Worm (Caenorhabditis elegans) whole organism, mixed stage, embryonic: ENCODE data around the gene math-19.
"Not testable (repeated sequence)": the region's sequence is repeated elsewhere in the genome, so short reads cannot be mapped to it uniquely, and the experiment has no call there.

Experiments
- M03D4.4 ChIP-seq: sonication (generic microtip); optimal IDR thresholded peaks from 2 replicates; lab custom pipeline; 2017; ENCODE audit warnings: mild to moderate bottlenecking, missing genetic modification characterization, missing compliant biosample characterization
- bed-3 ChIP-seq: fragments of 200-800 bp; sonication (Bioruptor generic); optimal IDR thresholded peaks from 3 replicates; lab custom pipeline; 2018; ENCODE audit warnings: mild to moderate bottlenecking, missing genetic modification characterization, moderate library complexity, missing compliant biosample characterization
- blmp-1 ChIP-seq: fragments of 150-350 bp; optimal IDR thresholded peaks from 2 replicates; lab custom pipeline; 2014; ENCODE audit warnings: missing biosample characterization, missing genetic modification characterization
- ceh-39 ChIP-seq: fragments of 150-350 bp; optimal IDR thresholded peaks from 2 replicates; lab custom pipeline; 2014; ENCODE audit warnings: missing biosample characterization, missing genetic modification characterization
- ceh-43 ChIP-seq: fragments of 200-800 bp; sonication (Bioruptor generic); optimal IDR thresholded peaks from 2 replicates; lab custom pipeline; 2018; ENCODE audit warnings: mild to moderate bottlenecking, missing genetic modification characterization, moderate library complexity, missing compliant biosample characterization
- ceh-83 ChIP-seq: fragments of 200-800 bp; sonication (Bioruptor generic); optimal IDR thresholded peaks from 2 replicates; lab custom pipeline; 2018; ENCODE audit warnings: mild to moderate bottlenecking, missing genetic modification characterization, missing compliant biosample characterization
- ces-1 ChIP-seq: fragments of 150-350 bp; optimal IDR thresholded peaks from 2 replicates; lab custom pipeline; 2014; ENCODE audit warnings: missing biosample characterization, missing genetic modification reagents, missing genetic modification characterization
- cnd-1 ChIP-seq: fragments of 200-800 bp; sonication (Bioruptor generic); optimal IDR thresholded peaks from 2 replicates; lab custom pipeline; 2018; ENCODE audit warnings: mild to moderate bottlenecking, missing genetic modification characterization, missing compliant biosample characterization
- elt-1 ChIP-seq: sonication (generic microtip); optimal IDR thresholded peaks from 2 replicates; lab custom pipeline; 2017; ENCODE audit warnings: missing genetic modification characterization, mild to moderate bottlenecking, missing compliant biosample characterization, antibody characterized with exemption, moderate library complexity, borderline replicate concordance; ENCODE audit not compliant: insufficient read depth
- elt-3 ChIP-seq: fragments of 150-350 bp; optimal IDR thresholded peaks from 2 replicates; lab custom pipeline; 2014; ENCODE audit warnings: missing biosample characterization, missing genetic modification characterization
- flh-1 ChIP-seq: fragments of 200-800 bp; sonication (Bioruptor generic); optimal IDR thresholded peaks from 2 replicates; lab custom pipeline; 2018; ENCODE audit warnings: mild to moderate bottlenecking, missing genetic modification characterization, moderate library complexity, missing compliant biosample characterization
- hlh-1 ChIP-seq: fragments of 150-350 bp; optimal IDR thresholded peaks from 2 replicates; lab custom pipeline; 2014; ENCODE audit warnings: missing biosample characterization, missing genetic modification reagents, missing genetic modification characterization
- lin-13 ChIP-seq: fragments of 150-350 bp; optimal IDR thresholded peaks from 2 replicates; lab custom pipeline; 2014; ENCODE audit warnings: missing biosample characterization, missing genetic modification characterization
- lsy-2 ChIP-seq: fragments of 150-350 bp; optimal IDR thresholded peaks from 2 replicates; lab custom pipeline; 2014; ENCODE audit warnings: missing biosample characterization, missing genetic modification characterization
- mab-5 ChIP-seq: fragments of 150-350 bp; optimal IDR thresholded peaks from 2 replicates; lab custom pipeline; 2014; ENCODE audit warnings: missing biosample characterization, missing genetic modification characterization
- mep-1 ChIP-seq: fragments of 150-350 bp; optimal IDR thresholded peaks from 2 replicates; lab custom pipeline; 2017; ENCODE audit warnings: missing biosample characterization, missing genetic modification reagents, missing genetic modification characterization, inconsistent platforms
- mls-2 ChIP-seq: sonication (generic microtip); optimal IDR thresholded peaks from 2 replicates; lab custom pipeline; 2016; ENCODE audit warnings: mild to moderate bottlenecking, missing genetic modification characterization, moderate library complexity, missing compliant biosample characterization
- nhr-2 ChIP-seq: fragments of 150-350 bp; optimal IDR thresholded peaks from 2 replicates; lab custom pipeline; 2014; ENCODE audit warnings: missing biosample characterization, missing genetic modification characterization
- nhr-237 ChIP-seq: fragments of 150-350 bp; optimal IDR thresholded peaks from 2 replicates; lab custom pipeline; 2014; ENCODE audit warnings: missing biosample characterization, missing genetic modification characterization
- nhr-28 ChIP-seq: fragments of 150-350 bp; optimal IDR thresholded peaks from 2 replicates; lab custom pipeline; 2014; ENCODE audit warnings: missing biosample characterization, missing genetic modification characterization
- nhr-76 ChIP-seq: sonication (generic microtip); optimal IDR thresholded peaks from 2 replicates; lab custom pipeline; 2017; ENCODE audit warnings: missing biosample characterization, missing genetic modification characterization
- pha-4 ChIP-seq: fragments of 150-350 bp; optimal IDR thresholded peaks from 2 replicates; lab custom pipeline; 2018; ENCODE audit warnings: missing biosample characterization, missing genetic modification reagents, missing genetic modification characterization
- sem-2 ChIP-seq: fragments of 200-800 bp; sonication (Bioruptor generic); optimal IDR thresholded peaks from 2 replicates; lab custom pipeline; 2018; ENCODE audit warnings: mild to moderate bottlenecking, missing genetic modification characterization, missing compliant biosample characterization
- snpc-4 ChIP-seq: fragments of 150-350 bp; optimal IDR thresholded peaks from 2 replicates; lab custom pipeline; 2014; ENCODE audit warnings: missing biosample characterization, missing genetic modification characterization
- sptf-1 ChIP-seq: sonication (generic microtip); optimal IDR thresholded peaks from 2 replicates; lab custom pipeline; 2017; ENCODE audit warnings: mild to moderate bottlenecking, missing genetic modification characterization, moderate library complexity, missing compliant biosample characterization
- tbx-8 ChIP-seq: fragments of 200-800 bp; sonication (Bioruptor generic); optimal IDR thresholded peaks from 2 replicates; lab custom pipeline; 2018; ENCODE audit warnings: mild to moderate bottlenecking, missing genetic modification characterization, moderate library complexity, missing compliant biosample characterization
- unc-39 ChIP-seq: fragments of 150-350 bp; optimal IDR thresholded peaks from 2 replicates; lab custom pipeline; 2014; ENCODE audit warnings: missing biosample characterization, missing genetic modification characterization
- unc-62 ChIP-seq: fragments of 150-350 bp; optimal IDR thresholded peaks from 2 replicates; lab custom pipeline; 2014; ENCODE audit warnings: missing biosample characterization, missing genetic modification reagents, missing genetic modification characterization
- zip-8 ChIP-seq: fragments of 150-350 bp; optimal IDR thresholded peaks from 2 replicates; lab custom pipeline; 2014; ENCODE audit warnings: missing biosample characterization, missing genetic modification characterization

Gene math-19

ce11 chrII:1998561-1998960 lies at the start of gene math-19:
Gene math-19 (plus strand): TSS chrII:1998861.
- not testable (repeated sequence) for TF ChIP-seq M03D4.4 (tag; lab: Kevin White, UChicago); bed-3 (GFP tag; lab: Kevin White, UChicago); mls-2 (tag; lab: Kevin White, UChicago)

ce11 chrII:1949119-1949518 lies 49.5 kb upstream of the math-19 start:
- TF ChIP-seq elt-3 (tag; lab: Kevin White, UChicago) (peak; percentile 70), pha-4 (tag; lab: Kevin White, UChicago) (no peak)

DNA sequence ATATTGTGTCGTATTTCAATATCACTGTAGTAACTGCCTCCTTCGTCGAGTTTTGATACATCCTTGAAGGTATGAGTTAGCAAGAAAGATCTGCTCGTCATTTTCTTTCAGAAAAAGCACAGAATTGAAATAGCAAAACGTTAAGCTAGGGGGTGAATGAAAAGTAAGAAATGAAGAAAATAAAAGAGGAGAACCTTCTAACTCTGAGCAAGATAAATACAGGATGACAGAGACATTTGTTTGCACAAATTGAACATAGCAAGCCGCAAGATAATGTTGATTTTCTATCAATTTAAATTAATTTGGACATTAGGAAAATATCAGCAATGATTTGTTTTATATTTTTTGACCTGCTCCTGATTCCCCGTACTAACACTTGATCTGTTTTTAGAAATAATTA lies 43.1 kb upstream of the math-19 start, which contains the start of gene math-49:
TSS of gene math-49 (minus strand) at position 101 of the 400 bp plus-strand sequence.
- TF ChIP-seq nhr-28 (tag; lab: Kevin White, UChicago); sem-2 (GFP tag; lab: Kevin White, UChicago); ces-1 (GFP tag; lab: Kevin White, UChicago): not testable (repeated sequence)

ce11 chrII:1986979-1987378 lies 11.7 kb upstream of the math-19 start, which contains the start of gene Y16E11A.4:
Gene Y16E11A.4 (plus strand): TSS chrII:1987279.
- no peak for TF ChIP-seq sem-2 (GFP tag; lab: Kevin White, UChicago)
- TF ChIP-seq blmp-1 (tag; lab: Kevin White, UChicago), result no peak
- no peak for TF ChIP-seq ceh-43
- no peak for TF ChIP-seq snpc-4
- TF ChIP-seq zip-8 (tag; lab: Kevin White, UChicago), result no peak
- TF ChIP-seq cnd-1 (tag; lab: Kevin White, UChicago), result no peak
- TF ChIP-seq lin-13 (tag; lab: Kevin White, UChicago), result no peak
- no peak for TF ChIP-seq ceh-39
- TF ChIP-seq flh-1, result no peak
- no peak for TF ChIP-seq nhr-28 (tag; lab: Kevin White, UChicago)
- TF ChIP-seq tbx-8 (GFP tag; lab: Kevin White, UChicago), result no peak

ce11 chrII:1989010-1989409 lies 9.7 kb upstream of the math-19 start, which contains the start of gene math-44:
Gene math-44 (plus strand): TSS chrII:1989310.
- TF ChIP-seq sem-2 (GFP tag; lab: Kevin White, UChicago) (no peak), sptf-1 (tag; lab: Kevin White, UChicago) (no peak), mep-1 (tag; lab: Kevin White, UChicago) (no peak), M03D4.4 (tag; lab: Kevin White, UChicago) (no peak), elt-1 (tag; lab: Kevin White, UChicago) (no peak), flh-1 (no peak), unc-39 (no peak)

ce11 chrII:1993738-1994137 lies 4.9 kb upstream of the math-19 start, which contains the start of gene math-21:
Gene math-21 (plus strand): TSS chrII:1994038.
- no peak for TF ChIP-seq nhr-2
- no peak for TF ChIP-seq ceh-83 (GFP tag; lab: Kevin White, UChicago)
- TF ChIP-seq elt-3 (tag; lab: Kevin White, UChicago), result no peak
- no peak for TF ChIP-seq unc-62 (GFP tag; lab: Kevin White, UChicago)
- TF ChIP-seq ces-1 (GFP tag; lab: Kevin White, UChicago), result no peak
- TF ChIP-seq mep-1 (tag; lab: Kevin White, UChicago), result no peak
- no peak for TF ChIP-seq nhr-76
- TF ChIP-seq pha-4 (tag; lab: Kevin White, UChicago), result no peak
- TF ChIP-seq unc-39, result no peak
- TF ChIP-seq nhr-237 (tag; lab: Kevin White, UChicago), result no peak
- TF ChIP-seq mab-5 (tag; lab: Kevin White, UChicago), result no peak

- TF ChIP-seq lsy-2, result no peak
- TF ChIP-seq sem-2 (GFP tag; lab: Kevin White, UChicago), result no peak
- no peak for TF ChIP-seq pha-4 (tag; lab: Kevin White, UChicago)
- TF ChIP-seq sptf-1 (tag; lab: Kevin White, UChicago), result no peak
- no peak for TF ChIP-seq ceh-39
- no peak for TF ChIP-seq tbx-8 (GFP tag; lab: Kevin White, UChicago)
- TF ChIP-seq elt-3 (tag; lab: Kevin White, UChicago), result no peak
- TF ChIP-seq M03D4.4 (tag; lab: Kevin White, UChicago), result no peak
- no peak for TF ChIP-seq hlh-1 (tag; lab: Kevin White, UChicago)
Measured at ce11 chrII:1995744-1996143, 2.9 kb upstream of the math-19 start.
